Fruit fly (Drosophila melanogaster) whole organism, pupa: ENCODE results near the gene CG14111.

Experiments used
- CG10348 ChIP-seq: fragments of 200-800 bp; sonication (Bioruptor generic); IDR thresholded peaks from 2 replicates; pipeline ENCODE4 v1.3.6; 2022; ENCODE audit warnings: missing biosample characterization, missing genetic modification characterization
- CG13204 ChIP-seq: fragments of 200-800 bp; sonication (Bioruptor generic); optimal IDR thresholded peaks from 2 replicates; lab custom pipeline; 2018; ENCODE audit warnings: missing biosample characterization, mild to moderate bottlenecking, missing genetic modification characterization, moderate library complexity
- CG14655 ChIP-seq: fragments of 200-800 bp; sonication (Bioruptor generic); optimal IDR thresholded peaks from 3 replicates; lab custom pipeline; 2017; ENCODE audit warnings: mild to moderate bottlenecking, missing biosample characterization, missing genetic modification reagents, missing genetic modification characterization
- CG9948 ChIP-seq: fragments of 200-800 bp; sonication (Bioruptor generic); optimal IDR thresholded peaks from 2 replicates; lab custom pipeline; 2018; ENCODE audit warnings: missing biosample characterization, mild to moderate bottlenecking, missing genetic modification characterization, moderate library complexity
- Snoo ChIP-seq: fragments of 200-800 bp; sonication (Bioruptor generic); optimal IDR thresholded peaks from 3 replicates; lab custom pipeline; 2017; ENCODE audit warnings: missing biosample characterization, mild to moderate bottlenecking, missing genetic modification characterization, inconsistent platforms

DNA sequence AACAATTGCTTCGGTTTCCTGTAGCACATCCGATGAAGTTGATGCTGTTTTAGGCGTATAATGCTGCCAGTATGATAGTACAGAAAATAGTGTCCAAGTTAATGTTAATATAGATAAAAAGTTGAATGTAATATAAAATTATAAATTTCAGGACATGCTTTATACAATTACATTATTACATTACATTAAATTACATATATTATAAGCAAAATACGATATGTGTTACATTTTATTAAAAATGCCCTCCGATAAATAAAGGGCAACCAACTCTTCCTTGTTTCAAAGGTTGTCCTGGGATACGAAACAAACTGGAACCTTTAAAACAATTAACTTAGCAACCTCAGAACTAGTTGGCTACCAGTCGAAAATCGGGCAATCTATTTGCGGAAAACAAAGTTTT is 29.0 kb upstream of the CG14111 start, which contains the start of gene CG17687:
- TF ChIP-seq CG10348 (GFP tag; lab: Robert Waterston, UW) (no peak), Snoo (tag; lab: Kevin White, UChicago) (no peak), CG9948 (tag; lab: Kevin White, UChicago) (no peak), CG13204 (GFP tag; lab: Kevin White, UChicago) (no peak), CG14655 (no peak)
